Fruit fly (Drosophila melanogaster) whole organism, embryonic: ENCODE results near the gene pug.

Experiments used
- Atf-2 ChIP-seq: fragments of 200-800 bp; sonication (Bioruptor generic); optimal IDR thresholded peaks from 2 replicates; lab custom pipeline; 2016; ENCODE audit warnings: missing biosample characterization, missing genetic modification characterization
- Blimp-1 ChIP-seq: fragments of 200-800 bp; sonication (Bioruptor generic); optimal IDR thresholded peaks from 3 replicates; lab custom pipeline; 2018; ENCODE audit warnings: missing biosample characterization, missing genetic modification characterization, mild to moderate bottlenecking, moderate library complexity, missing genetic modification reagents
- CG10147 ChIP-seq: fragments of 200-800 bp; sonication (Bioruptor generic); optimal IDR thresholded peaks from 2 replicates; lab custom pipeline; 2019; ENCODE audit warnings: missing biosample characterization, mild to moderate bottlenecking, missing genetic modification characterization, moderate library complexity
- CG10267 ChIP-seq: fragments of 200-800 bp; sonication (Bioruptor generic); optimal IDR thresholded peaks from 2 replicates; lab custom pipeline; 2018; ENCODE audit warnings: missing biosample characterization, mild to moderate bottlenecking, missing genetic modification characterization, moderate library complexity
- CG10543 ChIP-seq: fragments of 200-800 bp; sonication (Bioruptor generic); optimal IDR thresholded peaks from 3 replicates; lab custom pipeline; 2017; ENCODE audit warnings: missing biosample characterization, mild to moderate bottlenecking, missing genetic modification characterization, moderate library complexity
- CG10979 ChIP-seq: fragments of 200-800 bp; sonication (Bioruptor generic); optimal IDR thresholded peaks from 2 replicates; lab custom pipeline; 2018; ENCODE audit warnings: missing biosample characterization, mild to moderate bottlenecking, missing genetic modification characterization, moderate library complexity
- CG11398 ChIP-seq: fragments of 200-800 bp; sonication (Bioruptor generic); optimal IDR thresholded peaks from 2 replicates; lab custom pipeline; 2016; ENCODE audit warnings: missing biosample characterization, missing genetic modification characterization
- CG13894 ChIP-seq: fragments of 200-800 bp; sonication (Bioruptor generic); optimal IDR thresholded peaks from 3 replicates; lab custom pipeline; 2018; ENCODE audit warnings: missing biosample characterization, mild to moderate bottlenecking, missing genetic modification characterization, moderate library complexity
- CG15073 ChIP-seq: fragments of 200-800 bp; sonication (Bioruptor generic); optimal IDR thresholded peaks from 2 replicates; lab custom pipeline; 2016; ENCODE audit warnings: missing biosample characterization, missing genetic modification characterization
- CG18476 ChIP-seq: fragments of 200-800 bp; sonication (Bioruptor generic); optimal IDR thresholded peaks from 2 replicates; lab custom pipeline; 2016; ENCODE audit warnings: missing biosample characterization, mild to moderate bottlenecking, missing genetic modification characterization
- CG18764 ChIP-seq: fragments of 200-800 bp; sonication (Bioruptor generic); optimal IDR thresholded peaks from 3 replicates; lab custom pipeline; 2016; ENCODE audit warnings: missing biosample characterization, missing genetic modification characterization
- CG2120 ChIP-seq: fragments of 200-800 bp; sonication (Bioruptor generic); optimal IDR thresholded peaks from 3 replicates; lab custom pipeline; 2016; ENCODE audit warnings: missing biosample characterization, missing genetic modification characterization
- CG2129 ChIP-seq: fragments of 200-800 bp; sonication (Bioruptor generic); IDR thresholded peaks from 2 replicates; pipeline ENCODE4 v1.3.6; 2022; ENCODE audit warnings: missing biosample characterization, missing genetic modification characterization; ENCODE audit not compliant: partially characterized antibody
- CG2875 ChIP-seq: fragments of 200-800 bp; sonication (Bioruptor generic); optimal IDR thresholded peaks from 2 replicates; lab custom pipeline; 2017; ENCODE audit warnings: missing biosample characterization, mild to moderate bottlenecking, missing genetic modification characterization, missing genetic modification reagents
- CG3065 ChIP-seq: fragments of 200-800 bp; sonication (Bioruptor generic); optimal IDR thresholded peaks from 2 replicates; lab custom pipeline; 2016; ENCODE audit warnings: missing biosample characterization, missing genetic modification characterization
- CG32772 ChIP-seq: fragments of 200-800 bp; sonication (Bioruptor generic); IDR thresholded peaks from 2 replicates; pipeline ENCODE4 v1.3.6; 2022; ENCODE audit warnings: missing biosample characterization, missing genetic modification characterization
- CG3847 ChIP-seq: fragments of 200-800 bp; sonication (Bioruptor generic); IDR thresholded peaks from 2 replicates; pipeline ENCODE4 v1.3.6; 2022; ENCODE audit warnings: missing biosample characterization, missing genetic modification characterization
- CG6813 ChIP-seq: fragments of 200-800 bp; sonication (Bioruptor generic); optimal IDR thresholded peaks from 2 replicates; lab custom pipeline; 2017; ENCODE audit warnings: missing biosample characterization, missing genetic modification characterization, mild to moderate bottlenecking, moderate library complexity, missing genetic modification reagents
- CG6854 ChIP-seq: fragments of 200-800 bp; sonication (Bioruptor generic); optimal IDR thresholded peaks from 3 replicates; lab custom pipeline; 2017; ENCODE audit warnings: missing biosample characterization, mild to moderate bottlenecking, missing genetic modification characterization
- CG7357 ChIP-seq: fragments of 200-800 bp; sonication (Bioruptor generic); IDR thresholded peaks from 3 replicates; pipeline ENCODE4 v1.3.6; 2022; ENCODE audit warnings: missing biosample characterization, missing genetic modification characterization
- CG7839 ChIP-seq: fragments of 200-800 bp; sonication (Bioruptor generic); optimal IDR thresholded peaks from 3 replicates; lab custom pipeline; 2018; ENCODE audit warnings: missing biosample characterization, mild to moderate bottlenecking, missing genetic modification characterization, moderate library complexity
- CG9215 ChIP-seq: fragments of 200-800 bp; sonication (Bioruptor generic); IDR thresholded peaks from 2 replicates; pipeline ENCODE4 v1.3.6; 2022; ENCODE audit warnings: missing biosample characterization, missing genetic modification characterization
- CG9932 ChIP-seq: fragments of 200-800 bp; sonication (Bioruptor generic); IDR thresholded peaks from 2 replicates; pipeline ENCODE4 v1.3.6; 2022; ENCODE audit warnings: missing biosample characterization, missing genetic modification characterization
- CoRest ChIP-seq: fragments of 200-800 bp; sonication (Bioruptor generic); optimal IDR thresholded peaks from 3 replicates; lab custom pipeline; 2018; ENCODE audit warnings: missing biosample characterization, mild to moderate bottlenecking, missing genetic modification characterization, moderate library complexity
- CrebB ChIP-seq: fragments of 200-800 bp; sonication (Bioruptor generic); optimal IDR thresholded peaks from 3 replicates; lab custom pipeline; 2018; ENCODE audit warnings: missing biosample characterization, mild to moderate bottlenecking, missing genetic modification characterization
- Eip74EF ChIP-seq, 2 experiments: fragments of 200-800 bp in 1 of 2; fragments of >200 bp in 1 of 2; sonication (Bioruptor generic) in 1 of 2; optimal IDR thresholded peaks; 2 replicates each; lab custom pipeline; 2017 to 2019; ENCODE audit warnings: missing biosample characterization in 2 of 2, missing genetic modification characterization in 2 of 2, mild to moderate bottlenecking in 1 of 2, moderate library complexity in 1 of 2
- Ets65A ChIP-seq: fragments of 200-800 bp; sonication (Bioruptor generic); peaks from one replicate; lab custom pipeline; 2016; ENCODE audit warnings: missing biosample characterization, missing genetic modification characterization
- H15 ChIP-seq: fragments of 200-800 bp; sonication (Bioruptor generic); IDR thresholded peaks from 3 replicates; pipeline ENCODE4 v1.3.6; 2022; ENCODE audit warnings: missing biosample characterization, missing genetic modification characterization
- HHEX ChIP-seq: fragments of 200-800 bp; sonication (Bioruptor generic); optimal IDR thresholded peaks from 3 replicates; lab custom pipeline; 2017; ENCODE audit warnings: missing biosample characterization, mild to moderate bottlenecking, missing genetic modification characterization, missing genetic modification reagents
- MBD-R2 ChIP-seq: fragments of 200-800 bp; sonication (Bioruptor generic); IDR thresholded peaks from 2 replicates; pipeline ENCODE4 v1.3.6; 2022; ENCODE audit warnings: missing biosample characterization, missing genetic modification characterization
- Med ChIP-seq: fragments of 200-800 bp; sonication (Bioruptor generic); peaks from one replicate; lab custom pipeline; 2016; ENCODE audit warnings: missing biosample characterization, missing genetic modification characterization, mild to moderate bottlenecking, inconsistent platforms, moderate library complexity
- NfI ChIP-seq: fragments of 200-800 bp; sonication (Bioruptor generic); optimal IDR thresholded peaks from 3 replicates; lab custom pipeline; 2018; ENCODE audit warnings: missing biosample characterization, mild to moderate bottlenecking, missing genetic modification characterization, moderate library complexity
- Optix ChIP-seq: fragments of 200-800 bp; sonication (Bioruptor generic); IDR thresholded peaks from 3 replicates; pipeline ENCODE4 v1.3.6; 2022; ENCODE audit warnings: missing biosample characterization, missing genetic modification characterization
- Scr ChIP-seq: fragments of 200-800 bp; sonication (Bioruptor generic); IDR thresholded peaks from 2 replicates; pipeline ENCODE4 v1.3.6; 2022; ENCODE audit warnings: missing biosample characterization, missing genetic modification characterization; ENCODE audit not compliant: partially characterized antibody
- Taf1 ChIP-seq: fragments of 200-800 bp; sonication (Bioruptor generic); IDR thresholded peaks from 2 replicates; pipeline ENCODE4 v1.3.6; 2022; ENCODE audit warnings: missing biosample characterization, missing genetic modification characterization
- Vsx1 ChIP-seq: fragments of 200-800 bp; sonication (Bioruptor generic); optimal IDR thresholded peaks from 2 replicates; lab custom pipeline; 2017; ENCODE audit warnings: missing biosample characterization, mild to moderate bottlenecking, missing genetic modification characterization, missing genetic modification reagents
- chinmo ChIP-seq: fragments of 200-800 bp; sonication (Bioruptor generic); IDR thresholded peaks from 4 replicates; pipeline ENCODE4 v1.3.6; 2022; ENCODE audit warnings: missing biosample characterization, missing genetic modification characterization; ENCODE audit not compliant: partially characterized antibody
- croc ChIP-seq: fragments of 200-800 bp; sonication (Bioruptor generic); conservative IDR thresholded peaks from 3 replicates; pipeline ENCODE4 v1.3.6; 2022; ENCODE audit warnings: missing biosample characterization, missing genetic modification characterization
- esg ChIP-seq: fragments of 200-800 bp; sonication (Bioruptor generic); conservative IDR thresholded peaks from 2 replicates; pipeline ENCODE4 v1.3.6; 2022; ENCODE audit warnings: missing biosample characterization, missing genetic modification characterization
- grau ChIP-seq: fragments of 200-800 bp; optimal IDR thresholded peaks from 3 replicates; lab custom pipeline; 2019; ENCODE audit warnings: missing biosample characterization, mild to moderate bottlenecking, missing genetic modification characterization, moderate library complexity
- klu ChIP-seq: fragments of 200-800 bp; sonication (Bioruptor generic); IDR thresholded peaks from 2 replicates; pipeline ENCODE4 v1.3.6; 2022; ENCODE audit warnings: missing biosample characterization, missing genetic modification characterization
- lab ChIP-seq: fragments of 200-800 bp; sonication (Bioruptor generic); optimal IDR thresholded peaks from 3 replicates; lab custom pipeline; 2017; ENCODE audit warnings: missing biosample characterization, missing genetic modification characterization, mild to moderate bottlenecking, moderate library complexity, missing genetic modification reagents
- oc ChIP-seq: fragments of 200-800 bp; sonication (Bioruptor generic); optimal IDR thresholded peaks from 2 replicates; lab custom pipeline; 2018; ENCODE audit warnings: missing biosample characterization, mild to moderate bottlenecking, missing genetic modification characterization, moderate library complexity
- pan ChIP-seq, 4 experiments: fragments of >200 bp in 3 of 4; fragments of 200-800 bp in 1 of 4; sonication (Bioruptor generic) in 1 of 4; optimal IDR thresholded peaks in 3 of 4; IDR thresholded peaks in 1 of 4; 2 replicates each; pipeline versions ENCODE4 v1.3.6 to Lab custom; 2017 to 2022; ENCODE audit warnings: missing biosample characterization in 2 of 4, missing genetic modification characterization in 2 of 4, mixed read lengths in 1 of 4
- rib ChIP-seq: fragments of 200-800 bp; sonication (Bioruptor generic); IDR thresholded peaks from 2 replicates; pipeline ENCODE4 v1.3.6; 2022; ENCODE audit warnings: missing biosample characterization, missing genetic modification characterization
- slbo ChIP-seq: fragments of 200-800 bp; sonication (Bioruptor generic); IDR thresholded peaks from 2 replicates; pipeline ENCODE4 v1.3.6; 2022; ENCODE audit warnings: missing biosample characterization, missing genetic modification characterization
- tgo ChIP-seq: fragments of 200-800 bp; sonication (Bioruptor generic); IDR thresholded peaks from 3 replicates; pipeline ENCODE4 v1.3.6; 2022; ENCODE audit warnings: missing biosample characterization, missing genetic modification characterization
- wdn ChIP-seq: fragments of 200-800 bp; sonication (Bioruptor generic); IDR thresholded peaks from 2 replicates; pipeline ENCODE4 v1.3.6; 2022; ENCODE audit warnings: missing biosample characterization, missing genetic modification characterization
- zen2 ChIP-seq: fragments of 200-800 bp; sonication (Bioruptor generic); IDR thresholded peaks from 3 replicates; pipeline ENCODE4 v1.3.6; 2022; ENCODE audit warnings: missing biosample characterization, missing genetic modification characterization; ENCODE audit not compliant: partially characterized antibody

pug gene

DNA sequence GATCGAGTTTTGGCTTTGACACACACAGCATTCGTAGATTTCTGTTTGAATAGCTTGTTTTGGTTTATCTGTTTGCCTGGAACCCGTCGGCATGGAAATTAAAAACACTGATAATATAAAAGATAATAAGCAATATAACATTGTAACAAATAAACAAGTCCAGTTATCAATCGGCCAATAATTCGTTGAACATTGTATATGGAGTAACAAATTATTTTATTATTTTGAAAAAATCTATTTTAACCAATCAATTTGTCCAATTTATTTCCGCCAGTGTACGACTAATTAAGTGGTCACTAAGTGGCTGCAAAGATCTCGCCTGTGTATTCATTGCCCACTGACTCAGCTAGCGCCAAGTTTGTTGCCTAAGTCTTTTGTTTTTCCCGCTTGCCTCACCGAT, 7.5 kb upstream of the pug start (continued):
- TF ChIP-seq Scr (no peak), CrebB (tag; lab: Kevin White, UChicago) (peak; percentile 22), CG10267 (tag; lab: Kevin White, UChicago) (peak; percentile 40), CG2120 (GFP tag; lab: Kevin White, UChicago) (peak; percentile 79), CG10979 (peak; percentile 33), CG15073 (GFP tag; lab: Kevin White, UChicago) (no peak), MBD-R2 (GFP tag; lab: Robert Waterston, UW) (peak; percentile 40; the same call in 1 of the 2 replicates), CG13894 (tag; lab: Kevin White, UChicago) (peak; percentile 40), slbo (GFP tag; lab: Robert Waterston, UW) (peak; percentile 81), CG9215 (GFP tag; lab: Robert Waterston, UW) (peak; percentile 55), oc (tag; lab: Kevin White, UChicago) (no peak), CoRest (tag; lab: Kevin White, UChicago) (peak; percentile 41), NfI (GFP tag; lab: Kevin White, UChicago) (peak; percentile 26), CG11398 (GFP tag; lab: Kevin White, UChicago) (no peak), Atf-2 (GFP tag; lab: Kevin White, UChicago) (no peak), CG2875 (GFP tag; lab: Kevin White, UChicago) (no peak), CG2129 (GFP tag; lab: Robert Waterston, UW) (no peak), CG6854 (peak; percentile 38), Taf1 (GFP tag; lab: Robert Waterston, UW) (peak; percentile 53), tgo (GFP tag; lab: Robert Waterston, UW) (peak; percentile 63; the same call in 2 of the 3 replicates), zen2 (no peak), esg (GFP tag; lab: Robert Waterston, UW) (peak; percentile 35; the same call in 1 of the 2 replicates), CG18764 (GFP tag; lab: Kevin White, UChicago) (no peak), Vsx1 (peak; percentile 48), H15 (GFP tag; lab: Robert Waterston, UW) (0 out of 3 replicates have a peak, but pooled peaks have one; percentile 13), chinmo (GFP tag; lab: Robert Waterston, UW) (no peak), CG10543 (GFP tag; lab: Kevin White, UChicago) (no peak), Optix (GFP tag; lab: Robert Waterston, UW) (no peak), CG18476 (GFP tag; lab: Kevin White, UChicago) (peak; percentile 18), Med (GFP tag; lab: Kevin White, UChicago) (peak; percentile 82), CG7839 (peak; percentile 68), CG10147 (GFP tag; lab: Kevin White, UChicago) (peak; percentile 46), Ets65A (GFP tag; lab: Kevin White, UChicago) (no peak), Blimp-1 (GFP tag; lab: Kevin White, UChicago) (peak; percentile 56), CG9932 (GFP tag; lab: Robert Waterston, UW) (peak; percentile 76), pan (optimal IDR thresholded peaks at IDR 0.05; lab: Kevin White, UChicago) (no peak), pan (GFP tag; optimal IDR thresholded peaks at IDR 0.05 in 1 of 2, IDR thresholded peaks at IDR 0.05 in 1 of 2) (peak in 1 of 2 experiments; percentile 56), wdn (GFP tag; lab: Robert Waterston, UW) (no peak), CG3847 (GFP tag; lab: Robert Waterston, UW) (peak; percentile 66), croc (GFP tag; lab: Robert Waterston, UW) (peak; percentile 16; the same call in 1 of the 3 replicates), CG3065 (GFP tag; lab: Kevin White, UChicago) (no peak), CG7357 (no peak), HHEX (peak; percentile 42), lab (GFP tag; lab: Kevin White, UChicago) (peak; percentile 70), CG6813 (GFP tag; lab: Kevin White, UChicago) (peak; percentile 21), CG32772 (peak; percentile 29; the same call in 1 of the 2 replicates), klu (0 out of 2 replicates have a peak, but pooled peaks have one; percentile 11), Eip74EF (GFP tag; optimal IDR thresholded peaks at IDR 0.05; lab: Kevin White, UChicago) (no peak), rib (peak; percentile 23; the same call in 1 of the 2 replicates), grau (peak; percentile 70)
